Fruit fly (Drosophila melanogaster): ENCODE results near the gene CtsK1.

CtsK1 gene

DNA sequence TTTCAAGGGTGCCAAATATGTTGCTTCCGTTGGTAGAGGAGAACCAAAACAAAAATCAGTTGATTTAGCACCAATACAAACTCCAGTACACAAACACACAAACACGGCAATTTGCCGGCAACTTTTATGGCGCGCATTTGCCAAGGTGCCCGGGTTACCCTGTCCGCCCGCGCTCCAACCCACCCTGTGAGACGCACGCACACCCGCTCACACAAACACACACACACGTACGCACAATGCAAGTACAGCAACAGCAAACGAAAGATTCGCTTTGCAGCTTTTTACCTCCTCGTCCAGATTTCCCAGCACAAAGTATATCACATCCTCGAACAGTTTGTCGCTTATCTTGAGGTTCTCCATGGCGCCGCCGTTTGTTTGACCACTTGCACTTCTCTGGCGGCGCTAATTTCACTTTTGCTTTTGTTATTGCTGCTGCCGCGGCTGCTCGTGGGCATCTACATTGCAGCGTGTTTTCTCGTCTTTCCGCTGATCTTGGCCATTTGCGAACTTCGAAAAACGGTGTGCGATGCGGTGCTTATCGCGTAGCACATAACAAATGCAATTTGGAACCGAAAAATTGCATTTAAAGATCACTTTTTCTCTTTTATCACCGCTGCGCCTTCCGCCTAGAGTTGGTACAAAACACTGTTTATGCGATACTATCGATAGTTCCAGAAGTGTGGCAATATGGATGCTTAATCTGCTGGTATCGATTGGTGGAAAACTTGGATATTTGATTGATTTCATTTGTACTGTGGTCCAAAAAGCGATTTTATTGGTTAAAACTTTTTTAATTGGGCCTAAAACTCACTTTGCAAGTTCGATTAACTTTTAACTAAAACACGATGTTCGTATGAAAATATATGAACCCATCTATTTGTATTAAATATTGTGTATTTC is 34.7 kb downstream of the CtsK1 start, which contains the start of gene Ptip:
TSS of gene Ptip (minus strand) at position 637 of the 900 bp plus-strand sequence.
- 0 out of 2 replicates have a peak, but pooled peaks have one; percentile 64 for TF ChIP-seq Ets98B (GFP tag; IDR thresholded peaks at IDR 0.05)
- peak; percentile 66 for TF ChIP-seq CG12605 (GFP tag; IDR thresholded peaks at IDR 0.05)
- TF ChIP-seq CG8301 (tag; optimal IDR thresholded peaks at IDR 0.05) = no peak
- peak; percentile 49; the same call in 1 of the 2 replicates for TF ChIP-seq CG32121 (GFP tag; IDR thresholded peaks at IDR 0.05)
- peak; percentile 40 for TF ChIP-seq gl (tag; optimal IDR thresholded peaks at IDR 0.05)
- peak; percentile 77 for TF ChIP-seq CG4496 (GFP tag; IDR thresholded peaks at IDR 0.05)
- TF ChIP-seq Pif1B (GFP tag; optimal IDR thresholded peaks at IDR 0.05) = no peak

DNA sequence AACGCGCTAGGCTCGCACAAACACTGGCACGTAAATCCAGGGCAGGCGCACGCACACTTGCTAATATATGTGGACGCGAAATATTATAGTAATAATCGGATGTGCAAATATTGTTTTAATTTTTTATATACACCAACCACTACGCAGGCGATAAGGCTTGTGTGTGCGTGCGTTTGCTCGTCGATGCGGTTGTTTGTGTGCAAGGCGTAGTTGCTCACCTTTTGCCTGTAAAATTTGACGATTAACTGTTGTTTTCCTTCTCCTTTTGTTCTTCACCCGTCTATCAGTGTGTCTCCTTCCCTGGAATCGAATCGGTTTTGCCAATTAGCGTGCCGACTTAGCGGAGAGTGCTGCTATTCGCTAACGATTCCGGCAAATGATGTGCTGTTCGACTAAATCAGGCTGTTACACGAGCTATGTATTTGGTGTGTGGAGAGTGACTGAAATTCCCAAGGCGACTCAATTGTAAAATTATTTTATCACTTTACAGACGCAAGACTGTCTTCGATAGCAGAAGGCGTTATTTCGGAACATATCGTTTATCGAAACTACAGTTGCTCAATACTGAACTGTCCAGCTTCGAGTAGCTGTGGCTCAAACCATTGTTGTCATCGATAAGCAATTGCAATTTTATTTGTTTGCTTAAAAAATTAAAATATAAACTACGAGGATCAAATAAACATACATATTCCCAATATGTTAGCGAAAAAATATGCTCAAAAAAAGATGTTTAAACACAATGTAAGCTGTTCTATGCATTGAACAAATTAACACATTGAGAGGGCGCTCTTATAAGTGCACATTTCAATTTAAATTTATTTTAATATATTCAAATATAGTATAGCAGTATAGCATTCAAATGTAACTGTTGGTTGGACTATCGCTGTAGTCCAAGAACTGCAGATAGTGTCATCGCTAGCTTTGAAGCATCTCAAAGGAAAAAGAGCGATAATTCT is 37.4 kb downstream of the CtsK1 start, which contains the start of the genes CG6650 and endos:
TSS of gene CG6650 (plus strand) at position 280 of the 956 bp plus-strand sequence.
TSS of gene endos (minus strand) at position 536 of the 956 bp plus-strand sequence.
- no peak for TF ChIP-seq rn (GFP tag; IDR thresholded peaks at IDR 0.05)
- TF ChIP-seq Pif1B (GFP tag; optimal IDR thresholded peaks at IDR 0.05) = no peak
- peak; percentile 4 for TF ChIP-seq CG9948 (tag; optimal IDR thresholded peaks at IDR 0.05)
- 0 out of 2 replicates have a peak, but pooled peaks have one; percentile 5 for TF ChIP-seq Ets98B (GFP tag; IDR thresholded peaks at IDR 0.05)
- no peak for TF ChIP-seq EcR (GFP tag; optimal IDR thresholded peaks at IDR 0.05)
- TF ChIP-seq CG8159 (tag; optimal IDR thresholded peaks at IDR 0.05) = peak; percentile 21
- no peak for TF ChIP-seq Pif1A (GFP tag; optimal IDR thresholded peaks at IDR 0.05)
- peak; percentile 25 for TF ChIP-seq CG13204 (GFP tag; optimal IDR thresholded peaks at IDR 0.05)
- TF ChIP-seq Snoo (tag; optimal IDR thresholded peaks at IDR 0.05) = peak; percentile 5
- no peak for TF ChIP-seq D1 (tag; optimal IDR thresholded peaks at IDR 0.05)
- peak; percentile 51; the same call in 1 of the 3 replicates for TF ChIP-seq CG4496 (GFP tag; IDR thresholded peaks at IDR 0.05)
- peak; percentile 40 for TF ChIP-seq CG15710 (tag; optimal IDR thresholded peaks at IDR 0.05)
- peak; percentile 5 for TF ChIP-seq CG17806 (tag; optimal IDR thresholded peaks at IDR 0.05)
- TF ChIP-seq CG8301 (tag; optimal IDR thresholded peaks at IDR 0.05) = peak; percentile 47
- no peak for TF ChIP-seq fd96Ca (GFP tag; IDR thresholded peaks at IDR 0.05)
- peak; percentile 18 for TF ChIP-seq gl (tag; optimal IDR thresholded peaks at IDR 0.05)
- no peak for TF ChIP-seq CG10348 (GFP tag; IDR thresholded peaks at IDR 0.05)
- peak; percentile 20 for TF ChIP-seq CG14655 (GFP tag; optimal IDR thresholded peaks at IDR 0.05)
- TF ChIP-seq CG12605 (GFP tag; IDR thresholded peaks at IDR 0.05) = no peak
- TF ChIP-seq CG32121 (GFP tag; IDR thresholded peaks at IDR 0.05) = peak; percentile 38; the same call in 1 of the 2 replicates
- no peak for TF ChIP-seq CG34367 (tag; optimal IDR thresholded peaks at IDR 0.05)

- no peak for TF ChIP-seq CG9948 (tag; optimal IDR thresholded peaks at IDR 0.05)
- no peak for TF ChIP-seq CG17806 (tag; optimal IDR thresholded peaks at IDR 0.05)
- no peak for TF ChIP-seq Pif1A (GFP tag; optimal IDR thresholded peaks at IDR 0.05)
- TF ChIP-seq Snoo (tag; optimal IDR thresholded peaks at IDR 0.05) = no peak
- no peak for TF ChIP-seq CG10348 (GFP tag; IDR thresholded peaks at IDR 0.05)
- no peak for TF ChIP-seq CG8301 (tag; optimal IDR thresholded peaks at IDR 0.05)
- TF ChIP-seq CG12605 (GFP tag; IDR thresholded peaks at IDR 0.05) = no peak
- TF ChIP-seq CG15710 (tag; optimal IDR thresholded peaks at IDR 0.05) = no peak
- no peak for TF ChIP-seq CG4496 (GFP tag; IDR thresholded peaks at IDR 0.05)
- TF ChIP-seq gl (tag; optimal IDR thresholded peaks at IDR 0.05) = no peak
- no peak for TF ChIP-seq EcR (GFP tag; optimal IDR thresholded peaks at IDR 0.05)
- TF ChIP-seq CG32121 (GFP tag; IDR thresholded peaks at IDR 0.05) = no peak
- TF ChIP-seq fd96Ca (GFP tag; IDR thresholded peaks at IDR 0.05) = no peak
- TF ChIP-seq Ets98B (GFP tag; IDR thresholded peaks at IDR 0.05) = no peak
- no peak for TF ChIP-seq Pif1B (GFP tag; optimal IDR thresholded peaks at IDR 0.05)
Measured at dm6 chr3L:14034476-14034875, 40.4 kb downstream of the CtsK1 start, which contains the start of gene CG6661. TSS of gene CG6661 (plus strand) at chr3L:14034776.

dm6 chr3L:14036867-14037313 is 42.9 kb downstream of the CtsK1 start, which contains the start of gene Hsp110:
TSS of gene Hsp110 (plus strand) at chr3L:14037019.
- TF ChIP-seq rn (GFP tag; IDR thresholded peaks at IDR 0.05) = no peak
- peak; percentile 14 for TF ChIP-seq Snoo (tag; optimal IDR thresholded peaks at IDR 0.05)
- peak; percentile 37; the same call in 1 of the 2 replicates for TF ChIP-seq Ets98B (GFP tag; IDR thresholded peaks at IDR 0.05)
- peak; percentile 12 for TF ChIP-seq CG8159 (tag; optimal IDR thresholded peaks at IDR 0.05)
- TF ChIP-seq EcR (GFP tag; optimal IDR thresholded peaks at IDR 0.05) = peak; percentile 77
- no peak for TF ChIP-seq gl (tag; optimal IDR thresholded peaks at IDR 0.05)
- peak; percentile 16 for TF ChIP-seq CG8301 (tag; optimal IDR thresholded peaks at IDR 0.05)
- TF ChIP-seq fd96Ca (GFP tag; IDR thresholded peaks at IDR 0.05) = 0 out of 3 replicates have a peak, but pooled peaks have one; percentile 24

Data from whole organism, pupa.